Fruit fly (Drosophila melanogaster) whole organism, prepupa: ENCODE results near the gene Med.

Experiments used
- Blimp-1 ChIP-seq: fragments of 200-800 bp; sonication (Bioruptor generic); optimal IDR thresholded peaks from 3 replicates; lab custom pipeline; 2017; ENCODE audit warnings: missing biosample characterization, missing genetic modification characterization, mild to moderate bottlenecking, moderate library complexity, missing genetic modification reagents
- CG10631 ChIP-seq: fragments of 200-800 bp; sonication (Bioruptor generic); optimal IDR thresholded peaks from 2 replicates; lab custom pipeline; 2016; ENCODE audit warnings: missing biosample characterization, missing genetic modification characterization
- CG10669 ChIP-seq: fragments of 200-800 bp; sonication (Bioruptor generic); optimal IDR thresholded peaks from 3 replicates; lab custom pipeline; 2018; ENCODE audit warnings: missing biosample characterization, mild to moderate bottlenecking, missing genetic modification characterization, moderate library complexity
- CG11294 ChIP-seq: fragments of 200-800 bp; sonication (Bioruptor generic); IDR thresholded peaks from 2 replicates; pipeline ENCODE4 v1.3.6; 2022; ENCODE audit warnings: missing biosample characterization, missing genetic modification characterization
- CG11762 ChIP-seq: fragments of 200-800 bp; sonication (Bioruptor generic); optimal IDR thresholded peaks from 3 replicates; lab custom pipeline; 2016; ENCODE audit warnings: missing biosample characterization, missing genetic modification characterization; ENCODE audit not compliant: insufficient read depth
- CG11902 ChIP-seq: fragments of 200-800 bp; sonication (Bioruptor generic); optimal IDR thresholded peaks from 3 replicates; lab custom pipeline; 2016; ENCODE audit warnings: missing biosample characterization, missing genetic modification characterization
- CG15336 ChIP-seq: fragments of 200-800 bp; sonication (Bioruptor generic); IDR thresholded peaks from 2 replicates; pipeline ENCODE4 v1.3.6; 2022; ENCODE audit warnings: missing biosample characterization, missing genetic modification characterization
- CG1621 ChIP-seq: fragments of 200-800 bp; sonication (Bioruptor generic); optimal IDR thresholded peaks from 3 replicates; lab custom pipeline; 2018; ENCODE audit warnings: missing biosample characterization, mild to moderate bottlenecking, missing genetic modification characterization
- CG16779 ChIP-seq: fragments of 200-800 bp; sonication (Bioruptor generic); optimal IDR thresholded peaks from 3 replicates; lab custom pipeline; 2017; ENCODE audit warnings: missing biosample characterization, mild to moderate bottlenecking, missing genetic modification characterization
- CG31627 ChIP-seq: fragments of 200-800 bp; sonication (Bioruptor generic); optimal IDR thresholded peaks from 3 replicates; lab custom pipeline; 2016; ENCODE audit warnings: missing biosample characterization, missing genetic modification characterization
- CG34406 ChIP-seq: fragments of 200-800 bp; sonication (Bioruptor generic); optimal IDR thresholded peaks from 3 replicates; lab custom pipeline; 2016; ENCODE audit warnings: missing biosample characterization, missing genetic modification characterization
- CG3919 ChIP-seq: fragments of 200-800 bp; sonication (Bioruptor generic); optimal IDR thresholded peaks from 3 replicates; lab custom pipeline; 2016; ENCODE audit warnings: missing biosample characterization, missing genetic modification characterization
- CG4318 ChIP-seq: fragments of 200-800 bp; sonication (Bioruptor generic); optimal IDR thresholded peaks from 3 replicates; lab custom pipeline; 2017; ENCODE audit warnings: missing biosample characterization, mild to moderate bottlenecking, missing genetic modification characterization
- CG6792 ChIP-seq: fragments of 200-800 bp; sonication (Bioruptor generic); optimal IDR thresholded peaks from 3 replicates; lab custom pipeline; 2016; ENCODE audit warnings: missing biosample characterization, missing genetic modification characterization
- CG6854 ChIP-seq: fragments of 200-800 bp; sonication (Bioruptor generic); optimal IDR thresholded peaks from 2 replicates; lab custom pipeline; 2017; ENCODE audit warnings: missing biosample characterization, mild to moderate bottlenecking, missing genetic modification characterization
- CG7368 ChIP-seq: fragments of 200-800 bp; sonication (Bioruptor generic); optimal IDR thresholded peaks from 3 replicates; lab custom pipeline; 2016; ENCODE audit warnings: missing biosample characterization, missing genetic modification characterization
- CG8119 ChIP-seq: fragments of 200-800 bp; sonication (Bioruptor generic); IDR thresholded peaks from 3 replicates; pipeline ENCODE4 v1.3.6; 2022; ENCODE audit warnings: missing biosample characterization, missing genetic modification characterization
- CG8319 ChIP-seq: fragments of 200-800 bp; sonication (Bioruptor generic); optimal IDR thresholded peaks from 3 replicates; lab custom pipeline; 2016; ENCODE audit warnings: missing biosample characterization, missing genetic modification characterization
- CG8632 ChIP-seq: fragments of 200-800 bp; sonication (Bioruptor generic); optimal IDR thresholded peaks from 3 replicates; lab custom pipeline; 2016; ENCODE audit warnings: missing biosample characterization, missing genetic modification characterization
- CG9139 ChIP-seq: fragments of 200-800 bp; sonication (Bioruptor generic); optimal IDR thresholded peaks from 3 replicates; lab custom pipeline; 2017; ENCODE audit warnings: missing biosample characterization, mild to moderate bottlenecking, missing genetic modification characterization
- Eip75B ChIP-seq: fragments of 200-800 bp; sonication (Bioruptor generic); optimal IDR thresholded peaks from 3 replicates; lab custom pipeline; 2016; ENCODE audit warnings: missing biosample characterization, missing genetic modification characterization
- Eip78C ChIP-seq: fragments of 200-800 bp; sonication (Bioruptor generic); peaks from one replicate; lab custom pipeline; 2016; ENCODE audit warnings: missing biosample characterization, missing genetic modification characterization
- Ets21C ChIP-seq: fragments of 200-800 bp; sonication (Bioruptor generic); optimal IDR thresholded peaks from 3 replicates; lab custom pipeline; 2016; ENCODE audit warnings: missing biosample characterization, missing genetic modification characterization
- Ets96B ChIP-seq: fragments of 200-800 bp; optimal IDR thresholded peaks from 2 replicates; lab custom pipeline; 2019; ENCODE audit warnings: missing biosample characterization, mild to moderate bottlenecking, missing genetic modification characterization, moderate library complexity
- Gug ChIP-seq: fragments of 200-800 bp; sonication (Bioruptor generic); IDR thresholded peaks from 2 replicates; pipeline ENCODE4 v1.3.6; 2022; ENCODE audit warnings: missing biosample characterization, missing genetic modification characterization
- Hr38 ChIP-seq: sonication (Bioruptor generic); optimal IDR thresholded peaks from 2 replicates; lab custom pipeline; 2016; ENCODE audit warnings: missing biosample characterization, missing genetic modification characterization
- Hr39 ChIP-seq: fragments of 200-800 bp; sonication (Bioruptor generic); optimal IDR thresholded peaks from 2 replicates; lab custom pipeline; 2016; ENCODE audit warnings: missing biosample characterization, missing genetic modification characterization
- Hr4 ChIP-seq: fragments of 200-800 bp; sonication (Bioruptor generic); optimal IDR thresholded peaks from 3 replicates; lab custom pipeline; 2016; ENCODE audit warnings: missing biosample characterization, missing genetic modification characterization
- Met ChIP-seq: fragments of 200-800 bp; sonication (Bioruptor generic); optimal IDR thresholded peaks from 3 replicates; lab custom pipeline; 2016; ENCODE audit warnings: missing biosample characterization, missing genetic modification characterization
- OdsH ChIP-seq: fragments of 200-800 bp; sonication (Bioruptor generic); optimal IDR thresholded peaks from 3 replicates; lab custom pipeline; 2016; ENCODE audit warnings: missing biosample characterization, missing genetic modification characterization
- Sox102F ChIP-seq: fragments of 200-800 bp; sonication (Bioruptor generic); optimal IDR thresholded peaks from 2 replicates; lab custom pipeline; 2016; ENCODE audit warnings: missing biosample characterization, mild to moderate bottlenecking, missing genetic modification characterization
- Sox14 ChIP-seq: fragments of 200-800 bp; sonication (Bioruptor generic); optimal IDR thresholded peaks from 3 replicates; lab custom pipeline; 2016; ENCODE audit warnings: missing biosample characterization, missing genetic modification characterization
- achi ChIP-seq: fragments of 200-800 bp; sonication (Bioruptor generic); optimal IDR thresholded peaks from 3 replicates; lab custom pipeline; 2016; ENCODE audit warnings: missing biosample characterization, missing genetic modification characterization
- acj6 ChIP-seq: fragments of 200-800 bp; sonication (Bioruptor generic); optimal IDR thresholded peaks from 3 replicates; lab custom pipeline; 2016; ENCODE audit warnings: missing biosample characterization, missing genetic modification characterization
- dac ChIP-seq: fragments of 200-800 bp; sonication (Bioruptor generic); optimal IDR thresholded peaks from 2 replicates; lab custom pipeline; 2017; ENCODE audit warnings: missing biosample characterization, mild to moderate bottlenecking, missing genetic modification characterization
- dsx ChIP-seq: fragments of 200-800 bp; optimal IDR thresholded peaks from 3 replicates; lab custom pipeline; 2019; ENCODE audit warnings: missing biosample characterization, mild to moderate bottlenecking, missing genetic modification characterization, moderate library complexity; ENCODE audit not compliant: poor library complexity, severe bottlenecking
- esn ChIP-seq: fragments of 200-800 bp; sonication (Bioruptor generic); optimal IDR thresholded peaks from 2 replicates; lab custom pipeline; 2016; ENCODE audit warnings: missing biosample characterization, mild to moderate bottlenecking, missing genetic modification characterization, moderate library complexity
- fd85E ChIP-seq: fragments of 200-800 bp; sonication (Bioruptor generic); optimal IDR thresholded peaks from 3 replicates; lab custom pipeline; 2016; ENCODE audit warnings: missing biosample characterization, missing genetic modification characterization
- fkh ChIP-seq: fragments of 200-800 bp; sonication (Bioruptor generic); optimal IDR thresholded peaks from 3 replicates; lab custom pipeline; 2017; ENCODE audit warnings: missing biosample characterization, mild to moderate bottlenecking, missing genetic modification characterization, moderate library complexity
- lz ChIP-seq: fragments of 200-800 bp; sonication (Bioruptor generic); optimal IDR thresholded peaks from 3 replicates; lab custom pipeline; 2016; ENCODE audit warnings: missing biosample characterization, missing genetic modification characterization
- salr ChIP-seq, 2 experiments: fragments of 200-800 bp; sonication (Bioruptor generic); optimal IDR thresholded peaks; 3 replicates each; lab custom pipeline; 2016 to 2018; ENCODE audit warnings: missing biosample characterization in 2 of 2, missing genetic modification characterization in 2 of 2, mild to moderate bottlenecking in 1 of 2
- ss ChIP-seq, 2 experiments: fragments of 200-800 bp; sonication (Bioruptor generic); optimal IDR thresholded peaks; 2 replicates in 1 of 2; 3 replicates in 1 of 2; lab custom pipeline; 2017 to 2018; ENCODE audit warnings: mild to moderate bottlenecking in 2 of 2, missing biosample characterization in 2 of 2, missing genetic modification characterization in 2 of 2, moderate library complexity in 1 of 2
- svp ChIP-seq: fragments of 200-800 bp; sonication (Bioruptor generic); peaks from one replicate; lab custom pipeline; 2016; ENCODE audit warnings: missing biosample characterization, missing genetic modification characterization
- vri ChIP-seq: fragments of 200-800 bp; sonication (Bioruptor generic); optimal IDR thresholded peaks from 3 replicates; lab custom pipeline; 2016; ENCODE audit warnings: missing biosample characterization, mild to moderate bottlenecking, missing genetic modification characterization

Med gene

DNA sequence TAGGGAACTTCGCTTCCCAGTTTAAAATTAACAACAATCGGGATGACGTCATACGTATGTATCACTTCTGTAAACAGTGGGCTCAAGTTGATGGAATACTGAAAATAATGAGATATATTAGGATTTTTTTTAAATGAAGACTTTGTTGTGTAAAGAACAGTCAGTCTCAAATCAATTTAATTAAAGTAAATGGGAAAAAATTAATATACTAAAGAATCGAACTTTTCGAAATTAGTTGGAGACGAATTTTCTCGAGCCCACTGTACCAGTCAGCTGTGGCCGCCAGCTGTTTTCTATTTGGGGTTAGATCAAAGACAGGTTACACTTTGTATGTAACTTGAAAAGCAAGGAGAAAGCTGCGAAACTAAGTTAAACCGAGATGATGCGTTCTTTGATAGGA is 22.5 kb upstream of the Med start, which contains the start of gene CG1635 (continued):
- TF ChIP-seq CG8119 (GFP tag; lab: Robert Waterston, UW), result peak; percentile 100
- TF ChIP-seq CG10631 (GFP tag; lab: Kevin White, UChicago), result peak; percentile 98
- TF ChIP-seq CG11762 (GFP tag; lab: Kevin White, UChicago), result peak; percentile 97
- TF ChIP-seq Gug (GFP tag; lab: Robert Waterston, UW), result peak; percentile 99
- peak; percentile 97 for TF ChIP-seq CG6854 (GFP tag; lab: Kevin White, UChicago)
- peak; percentile 97 for TF ChIP-seq CG31627 (GFP tag; lab: Kevin White, UChicago)
- peak; percentile 76 for TF ChIP-seq Hr38 (GFP tag; lab: Kevin White, UChicago)
- peak; percentile 98 for TF ChIP-seq acj6 (GFP tag; lab: Kevin White, UChicago)
- peak; percentile 97 for TF ChIP-seq Eip75B (GFP tag; lab: Kevin White, UChicago)
- TF ChIP-seq esn (GFP tag; lab: Kevin White, UChicago), result peak; percentile 99
- TF ChIP-seq CG34406 (GFP tag; lab: Kevin White, UChicago), result peak; percentile 99
- TF ChIP-seq fkh, result no peak
- peak in 1 of 2 experiments; percentile 93 for TF ChIP-seq ss (GFP tag; optimal IDR thresholded peaks at IDR 0.05; lab: Kevin White, UChicago)
- TF ChIP-seq CG11294 (GFP tag; lab: Robert Waterston, UW), result peak; percentile 99
- peak; percentile 98 for TF ChIP-seq vri
- TF ChIP-seq CG1621 (tag; lab: Kevin White, UChicago), result peak; percentile 96
- peak; percentile 100 for TF ChIP-seq CG15336
- peak; percentile 93 for TF ChIP-seq fd85E (GFP tag; lab: Kevin White, UChicago)
- peak; percentile 99 for TF ChIP-seq achi (GFP tag; lab: Kevin White, UChicago)
- peak; percentile 98 for TF ChIP-seq CG3919 (GFP tag; lab: Kevin White, UChicago)
- TF ChIP-seq CG16779 (tag; lab: Kevin White, UChicago), result peak; percentile 94
- TF ChIP-seq CG8632, result peak; percentile 99
- peak; percentile 98 for TF ChIP-seq dac (GFP tag; lab: Kevin White, UChicago)
- peak; percentile 98 for TF ChIP-seq Eip78C
- peak; percentile 92 for TF ChIP-seq CG9139 (GFP tag; lab: Kevin White, UChicago)
- TF ChIP-seq Sox14 (GFP tag; lab: Kevin White, UChicago), result peak; percentile 99
- peak; percentile 97 for TF ChIP-seq CG6792 (GFP tag; lab: Kevin White, UChicago)
- TF ChIP-seq lz, result peak; percentile 99
- peak; percentile 99 for TF ChIP-seq Met
- TF ChIP-seq Blimp-1 (GFP tag; lab: Kevin White, UChicago), result peak; percentile 92

DNA sequence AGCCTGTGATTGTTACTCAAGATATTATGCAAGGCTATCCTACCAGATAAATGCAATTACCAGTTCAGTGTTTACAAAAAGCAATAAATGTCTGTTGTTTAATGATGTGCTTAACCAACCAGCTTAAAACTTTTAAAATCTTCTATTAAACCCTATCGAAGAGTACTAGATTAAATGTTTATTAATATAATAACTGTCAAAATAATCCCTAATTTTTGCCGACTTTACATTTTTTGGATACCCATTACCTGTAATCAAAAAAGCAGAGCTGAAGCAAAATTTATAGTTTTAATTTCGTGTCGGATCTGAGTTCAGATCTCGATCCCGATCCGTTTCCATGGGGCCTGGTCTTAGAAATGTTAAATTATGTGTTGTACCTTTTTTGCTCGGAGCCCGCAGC is 20.6 kb upstream of the Med start, which contains the start of gene CG1638:
Gene CG1638 (plus strand): TSS at position 301 of the 400 bp plus-strand sequence.
- no peak for TF ChIP-seq svp
- no peak for TF ChIP-seq Hr4 (GFP tag; lab: Kevin White, UChicago)
- no peak for TF ChIP-seq achi (GFP tag; lab: Kevin White, UChicago)
- TF ChIP-seq Sox102F (GFP tag; lab: Kevin White, UChicago), result no peak
- no peak for TF ChIP-seq lz
- TF ChIP-seq Met, result no peak
- TF ChIP-seq CG3919 (GFP tag; lab: Kevin White, UChicago), result no peak
- TF ChIP-seq dac (GFP tag; lab: Kevin White, UChicago), result no peak
- TF ChIP-seq acj6 (GFP tag; lab: Kevin White, UChicago), result no peak
- TF ChIP-seq CG8319 (GFP tag; lab: Kevin White, UChicago), result no peak
- no peak for TF ChIP-seq ss (GFP tag; optimal IDR thresholded peaks at IDR 0.05; lab: Kevin White, UChicago)

DNA sequence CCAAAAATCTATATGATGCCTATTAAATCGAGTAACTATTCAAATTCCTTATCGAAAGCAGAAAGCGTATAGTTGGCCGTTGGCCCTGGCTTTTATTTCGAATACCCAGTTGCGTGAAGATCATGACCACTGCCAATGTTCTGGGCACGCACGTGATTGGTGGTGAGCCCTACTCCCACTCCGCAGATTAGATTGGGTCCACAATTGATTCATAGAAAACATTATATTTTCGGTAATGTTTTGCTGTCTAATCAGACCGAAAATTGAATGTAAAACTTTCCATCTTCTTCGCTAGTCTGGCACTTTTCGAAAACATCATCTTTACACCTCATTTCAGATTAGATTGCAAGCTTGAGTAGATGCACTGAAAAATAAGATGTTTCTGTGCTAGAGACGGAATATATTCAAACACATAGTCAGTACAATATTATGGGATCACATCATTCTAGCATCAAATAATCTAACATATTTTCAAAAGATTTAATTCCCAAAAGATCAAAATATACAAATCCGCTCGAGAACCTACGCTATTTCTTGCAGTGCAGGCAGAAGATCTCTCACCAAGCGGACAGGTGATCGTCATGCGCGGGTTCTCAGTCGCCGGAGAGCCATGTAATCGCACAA is 18.5 kb upstream of the Med start, which contains the start of gene CG1774:
Gene CG1774 (plus strand): TSS at position 548 of the 624 bp plus-strand sequence.
- TF ChIP-seq Sox102F (GFP tag; lab: Kevin White, UChicago) (no peak), CG10669 (GFP tag; lab: Kevin White, UChicago) (no peak), fkh (peak; percentile 30), Gug (GFP tag; lab: Robert Waterston, UW) (peak; percentile 66), OdsH (GFP tag; lab: Kevin White, UChicago) (no peak), CG4318 (no peak), CG7368 (GFP tag; lab: Kevin White, UChicago) (no peak), Met (peak; percentile 58), Ets96B (peak; percentile 13), CG8632 (peak; percentile 7), acj6 (GFP tag; lab: Kevin White, UChicago) (peak; percentile 50), Ets21C (peak; percentile 50), fd85E (GFP tag; lab: Kevin White, UChicago) (no peak), Sox14 (GFP tag; lab: Kevin White, UChicago) (peak; percentile 39), lz (peak; percentile 71), svp (peak; percentile 89), ss (GFP tag; optimal IDR thresholded peaks at IDR 0.05; lab: Kevin White, UChicago) (no peak), CG11902 (GFP tag; lab: Kevin White, UChicago) (no peak), CG1621 (tag; lab: Kevin White, UChicago) (no peak), Eip78C (peak; percentile 86), dsx (GFP tag; lab: Kevin White, UChicago) (no peak), CG8119 (GFP tag; lab: Robert Waterston, UW) (peak; percentile 59), salr (GFP tag; optimal IDR thresholded peaks at IDR 0.05; lab: Kevin White, UChicago) (no peak), CG11762 (GFP tag; lab: Kevin White, UChicago) (peak; percentile 14), Hr39 (GFP tag; lab: Kevin White, UChicago) (peak; percentile 65), esn (GFP tag; lab: Kevin White, UChicago) (peak; percentile 64)
